Fruit fly (Drosophila melanogaster): ENCODE results near the gene CG9727.
A peak's percentile ranks its signal among the peaks of the same experiment; 100 is the strongest.

CG9727 gene

DNA sequence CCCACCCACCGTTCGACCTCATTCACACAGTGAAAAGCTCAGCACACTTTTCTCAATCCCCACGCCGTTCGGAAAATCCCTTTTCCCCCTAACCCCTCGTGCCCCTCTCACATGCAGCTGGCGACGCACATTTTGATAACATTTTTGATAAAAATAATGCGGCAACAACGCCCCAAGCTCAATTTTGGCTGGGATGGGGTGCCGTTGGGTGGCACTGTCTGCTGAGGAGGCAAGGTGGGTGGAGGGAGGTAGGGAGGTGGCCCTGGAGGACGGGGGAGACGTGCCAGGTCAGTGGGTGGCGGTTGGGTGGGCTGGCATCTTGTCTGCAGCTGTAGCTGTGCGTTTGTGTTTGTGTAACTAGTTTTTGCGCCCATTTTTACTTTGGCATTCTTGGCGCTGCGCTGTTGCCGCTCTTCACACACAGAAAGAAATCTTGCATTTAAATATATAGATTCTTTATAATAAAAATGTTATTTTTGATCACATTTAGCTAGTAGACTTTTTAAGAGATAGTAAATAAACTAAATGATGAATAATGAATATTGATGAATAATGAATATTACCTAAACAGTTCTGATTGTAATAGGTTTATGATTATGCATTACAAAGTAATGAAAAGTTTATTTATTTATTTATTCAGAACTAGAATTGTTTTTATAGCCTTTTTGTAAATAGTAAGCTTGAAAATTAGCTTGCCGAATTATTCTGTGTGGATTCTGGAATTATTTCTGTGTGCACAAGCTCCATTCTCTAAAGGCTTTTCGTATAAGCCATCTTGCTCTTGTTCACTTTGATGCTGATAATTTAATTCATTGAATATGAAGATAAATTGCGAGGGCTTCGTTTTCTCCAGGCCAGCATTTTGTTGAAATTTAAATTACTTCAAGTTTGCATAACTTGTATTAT lies 41.8 kb downstream of the CG9727 start (continued):
- TF ChIP-seq cato (GFP tag; optimal IDR thresholded peaks at IDR 0.05; ENCODE audit: borderline replicate concordance) (no peak), B-H2 (GFP tag; optimal IDR thresholded peaks at IDR 0.05) (peak; percentile 20), Bdp1 (GFP tag; optimal IDR thresholded peaks at IDR 0.05) (no peak), CG15479 (GFP tag; optimal IDR thresholded peaks at IDR 0.05) (no peak), CG8290 (GFP tag; optimal IDR thresholded peaks at IDR 0.05) (no peak), CG8290 (tag; optimal IDR thresholded peaks at IDR 0.05) (peak in 1 of 2 experiments; percentile 28), hth (optimal IDR thresholded peaks at IDR 0.05) (no peak), PHDP (tag; optimal IDR thresholded peaks at IDR 0.05) (peak; percentile 45), tx (GFP tag; optimal IDR thresholded peaks at IDR 0.05) (no peak), Vsx1 (GFP tag; optimal IDR thresholded peaks at IDR 0.05) (no peak), CG33213 (GFP tag; optimal IDR thresholded peaks at IDR 0.05) (no peak), dm (GFP tag; optimal IDR thresholded peaks at IDR 0.05) (no peak), NC2β (GFP tag; optimal IDR thresholded peaks at IDR 0.05) (no peak), zf30C (GFP tag; optimal IDR thresholded peaks at IDR 0.05) (no peak), CG6254 (GFP tag; optimal IDR thresholded peaks at IDR 0.05) (no peak), croc (GFP tag; conservative IDR thresholded peaks at IDR 0.05) (no peak), dysf (GFP tag; IDR thresholded peaks at IDR 0.05) (peak; percentile 28; the same call in 1 of the 3 replicates), cad (GFP tag; optimal IDR thresholded peaks at IDR 0.05) (no peak), HLH3B (GFP tag; IDR thresholded peaks at IDR 0.05) (no peak), CG6683 (GFP tag; optimal IDR thresholded peaks at IDR 0.05) (no peak), cwo (GFP tag; optimal IDR thresholded peaks at IDR 0.05) (peak; percentile 52), CG11085 (GFP tag; IDR thresholded peaks at IDR 0.05) (no peak), dpn (GFP tag; optimal IDR thresholded peaks at IDR 0.05) (no peak), CG10209 (GFP tag; optimal IDR thresholded peaks at IDR 0.05) (peak; percentile 25), Scr (GFP tag; IDR thresholded peaks at IDR 0.05; ENCODE audit: partially characterized antibody) (no peak), CG16863 (GFP tag; optimal IDR thresholded peaks at IDR 0.05) (no peak), E2f1 (GFP tag; IDR thresholded peaks at IDR 0.05) (no peak), dati (GFP tag; IDR thresholded peaks at IDR 0.05) (no peak), Oaz (GFP tag; IDR thresholded peaks at IDR 0.05) (no peak), wdn (GFP tag; IDR thresholded peaks at IDR 0.05) (no peak), Adf1 (GFP tag; IDR thresholded peaks at IDR 0.05) (peak; percentile 33; the same call in 1 of the 2 replicates), CG12391 (tag; optimal IDR thresholded peaks at IDR 0.05) (peak; percentile 51), salm (tag; optimal IDR thresholded peaks at IDR 0.05) (no peak), sr (GFP tag; IDR thresholded peaks at IDR 0.05) (peak; percentile 44; the same call in 1 of the 3 replicates), toy (GFP tag; IDR thresholded peaks at IDR 0.05) (no peak), CG32767 (GFP tag; IDR thresholded peaks at IDR 0.05) (no peak), twi (tag; optimal IDR thresholded peaks at IDR 0.05) (no peak), ssp (GFP tag; IDR thresholded peaks at IDR 0.05) (0 out of 2 replicates have a peak, but pooled peaks have one; percentile 13), CG4282 (GFP tag; optimal IDR thresholded peaks at IDR 0.05) (no peak), CG8944 (GFP tag; optimal IDR thresholded peaks at IDR 0.05) (no peak), zfh1 (GFP tag; IDR thresholded peaks at IDR 0.05) (no peak), CkIIα-i1 (GFP tag; IDR thresholded peaks at IDR 0.05) (no peak), Hr51 (GFP tag; optimal IDR thresholded peaks at IDR 0.05) (peak in 1 of 2 experiments; percentile 62), CG9609 (GFP tag; optimal IDR thresholded peaks at IDR 0.05) (no peak), CG30431 (GFP tag; optimal IDR thresholded peaks at IDR 0.05) (no peak), jing (GFP tag; optimal IDR thresholded peaks at IDR 0.05) (no peak), CG2202 (tag; optimal IDR thresholded peaks at IDR 0.05) (no peak), ase (GFP tag; IDR thresholded peaks at IDR 0.05) (no peak), sens (GFP tag) (peak; percentile 74), cg (GFP tag; optimal IDR thresholded peaks at IDR 0.05) (no peak), Atf-2 (GFP tag; optimal IDR thresholded peaks at IDR 0.05) (no peak)

Measured in whole organism, embryonic.